Fruit fly (Drosophila melanogaster): ENCODE measurements around the gene ogre.

DNA sequence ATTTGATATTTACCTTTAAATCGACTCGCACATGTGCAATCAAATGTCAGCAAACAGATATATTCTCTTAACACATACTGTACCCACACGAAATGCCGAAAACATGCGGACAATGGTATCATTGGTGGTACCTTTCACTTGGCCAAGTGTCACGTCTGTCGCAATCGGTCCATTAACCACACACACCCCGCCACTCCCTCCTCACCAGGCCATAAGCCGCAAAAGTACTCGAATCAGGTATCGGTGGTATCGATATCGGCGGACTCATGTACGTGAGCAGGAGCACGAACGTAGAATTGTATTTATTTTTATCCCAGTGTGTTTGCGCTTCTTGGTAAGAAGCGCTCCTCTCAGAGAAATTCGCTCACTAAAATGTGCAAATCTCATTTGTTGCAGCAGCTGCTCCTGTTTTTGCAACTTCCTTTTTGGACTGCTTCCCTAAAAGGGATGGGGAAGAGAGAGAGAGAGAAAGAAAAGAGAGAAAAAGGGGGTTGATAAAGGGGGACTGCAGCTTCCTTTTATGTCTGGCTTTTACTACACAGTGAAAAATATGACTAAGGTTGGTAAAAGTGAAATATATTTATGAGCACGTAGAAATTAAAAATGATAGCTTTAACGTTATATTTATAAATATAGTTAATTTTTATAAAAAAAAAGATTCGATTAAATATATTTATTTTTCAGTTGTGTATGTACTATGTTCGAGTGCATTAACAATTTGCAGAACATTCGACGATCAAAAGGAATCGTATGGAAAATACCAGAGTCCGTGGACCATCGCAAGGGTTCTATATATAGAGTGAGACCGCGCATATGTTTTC lies 7.4 kb downstream of the ogre start:
- TF ChIP-seq crc (GFP tag; optimal IDR thresholded peaks at IDR 0.05) (no peak), dati (GFP tag; IDR thresholded peaks at IDR 0.05) (no peak), CG3838 (GFP tag; optimal IDR thresholded peaks at IDR 0.05) (no peak)

Measured in whole organism, embryonic.